Worm (Caenorhabditis elegans): ENCODE results near the gene T14G12.11.

Gene T14G12.11

DNA sequence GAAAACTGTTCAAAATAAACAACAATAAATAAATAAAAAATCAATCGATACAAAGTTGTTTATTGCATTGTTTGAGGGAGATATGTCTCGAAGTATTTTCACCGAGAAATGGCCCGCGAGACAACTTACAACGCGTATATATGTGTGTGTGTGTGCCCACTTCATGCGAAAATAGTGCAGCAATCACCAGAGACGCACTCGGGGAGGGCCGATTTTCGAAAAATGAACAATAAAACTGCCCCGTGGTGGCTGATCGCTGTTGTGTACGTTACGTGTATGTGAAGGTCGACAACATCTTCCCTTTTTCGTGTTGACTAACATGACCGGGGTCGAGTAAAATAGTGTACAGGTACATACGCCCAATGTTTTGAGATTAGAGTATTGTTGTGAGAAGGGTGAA is 26.1 kb upstream of the T14G12.11 start:
- TF ChIP-seq pros-1 (tag; optimal IDR thresholded peaks at IDR 0.05): no peak
- peak; percentile 13 for TF ChIP-seq dve-1 (tag; optimal IDR thresholded peaks at IDR 0.05)
- TF ChIP-seq tbx-2 (tag; optimal IDR thresholded peaks at IDR 0.05): peak; percentile 16
- TF ChIP-seq ceh-18 (tag; optimal IDR thresholded peaks at IDR 0.05): peak; percentile 48

ce11 chrX:3787431-3788076 is 25.2 kb upstream of the T14G12.11 start, which contains the start of gene pmpl-1:
Gene pmpl-1 (plus strand): TSS chrX:3788026.
- TF ChIP-seq ceh-9 (tag; optimal IDR thresholded peaks at IDR 0.05) (no peak), C08G9.2 (tag; optimal IDR thresholded peaks at IDR 0.05) (no peak), tbx-2 (tag; optimal IDR thresholded peaks at IDR 0.05) (peak; percentile 52), sdc-2 (tag; optimal IDR thresholded peaks at IDR 0.05) (peak; percentile 21), elt-4 (tag; optimal IDR thresholded peaks at IDR 0.05) (no peak), hlh-30 (tag; optimal IDR thresholded peaks at IDR 0.05; ENCODE audit: insufficient read depth) (peak; percentile 70), ceh-45 (GFP tag; IDR thresholded peaks at IDR 0.05) (no peak), unc-55 (GFP tag; optimal IDR thresholded peaks at IDR 0.05) (peak; percentile 58), unc-42 (tag; optimal IDR thresholded peaks at IDR 0.05) (peak; percentile 9), elt-2 (tag; optimal IDR thresholded peaks at IDR 0.05) (no peak), ceh-18 (tag; optimal IDR thresholded peaks at IDR 0.05) (peak; percentile 35)

DNA sequence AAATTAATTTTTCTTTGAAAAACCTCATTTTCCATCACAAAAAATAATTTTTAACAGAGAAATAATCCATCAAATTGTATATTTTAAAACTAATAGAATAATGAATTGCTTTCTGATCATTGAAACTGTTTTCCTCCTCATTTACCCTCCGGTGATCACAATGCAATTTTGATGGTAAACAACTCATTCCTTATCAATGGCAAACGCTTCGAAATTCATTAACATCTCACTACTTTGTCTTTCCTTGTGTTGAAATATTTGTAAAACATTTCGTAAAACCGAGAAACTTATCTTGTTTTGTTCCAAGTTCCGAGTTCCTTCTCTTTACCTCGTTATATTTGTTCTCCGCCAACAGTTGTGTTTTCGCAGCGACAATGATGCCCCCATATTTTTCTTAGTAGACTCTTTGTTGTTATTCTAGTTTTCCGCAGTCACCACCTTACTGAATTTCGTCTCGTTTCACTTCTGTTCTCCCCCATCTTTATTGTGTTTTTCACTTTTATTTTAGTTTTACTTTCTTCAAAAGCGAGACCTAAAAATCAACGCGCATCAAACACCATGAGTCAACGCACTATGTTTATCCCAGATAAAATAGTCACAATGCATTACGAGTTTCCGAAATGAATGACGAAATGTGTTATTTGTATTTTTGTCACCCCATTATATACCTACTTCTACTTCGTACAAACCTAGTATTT is 22.9 kb upstream of the T14G12.11 start:
- no peak for TF ChIP-seq dmd-4 (tag; optimal IDR thresholded peaks at IDR 0.05; ENCODE audit: borderline replicate concordance)
- no peak for TF ChIP-seq sox-2 (GFP tag; IDR thresholded peaks at IDR 0.05)
- no peak for TF ChIP-seq pha-4 (tag; optimal IDR thresholded peaks at IDR 0.05)
- TF ChIP-seq ceh-24 (tag; optimal IDR thresholded peaks at IDR 0.05): no peak
- no peak for TF ChIP-seq K02D7.2 (tag; optimal IDR thresholded peaks at IDR 0.05)

- TF ChIP-seq C08G9.2 (tag; optimal IDR thresholded peaks at IDR 0.05): no peak
- TF ChIP-seq sdc-2 (tag; optimal IDR thresholded peaks at IDR 0.05): no peak
- no peak for TF ChIP-seq ceh-24 (tag; optimal IDR thresholded peaks at IDR 0.05)
- TF ChIP-seq sox-2 (GFP tag; IDR thresholded peaks at IDR 0.05): no peak
- TF ChIP-seq ama-1 (optimal IDR thresholded peaks at IDR 0.05): no peak
- no peak for TF ChIP-seq madf-2 (tag; optimal IDR thresholded peaks at IDR 0.05)
- TF ChIP-seq ttx-3 (tag; optimal IDR thresholded peaks at IDR 0.05): no peak
- TF ChIP-seq pax-1 (tag; optimal IDR thresholded peaks at IDR 0.05): no peak
- TF ChIP-seq fax-1 (tag; optimal IDR thresholded peaks at IDR 0.05): no peak
- TF ChIP-seq ceh-48 (tag; optimal IDR thresholded peaks at IDR 0.05): no peak
- no peak for TF ChIP-seq elt-4 (tag; optimal IDR thresholded peaks at IDR 0.05)
- TF ChIP-seq hlh-15 (tag; optimal IDR thresholded peaks at IDR 0.05): no peak
- no peak for TF ChIP-seq K09A11.1 (tag; optimal IDR thresholded peaks at IDR 0.05; ENCODE audit: insufficient read depth)
- no peak for TF ChIP-seq ref-2 (tag; optimal IDR thresholded peaks at IDR 0.05)
- no peak for TF ChIP-seq fkh-6 (tag; optimal IDR thresholded peaks at IDR 0.05)
- no peak for TF ChIP-seq nfya-1 (tag; optimal IDR thresholded peaks at IDR 0.05)
Measured at ce11 chrX:3783659-3784058, 21.3 kb upstream of the T14G12.11 start.

DNA sequence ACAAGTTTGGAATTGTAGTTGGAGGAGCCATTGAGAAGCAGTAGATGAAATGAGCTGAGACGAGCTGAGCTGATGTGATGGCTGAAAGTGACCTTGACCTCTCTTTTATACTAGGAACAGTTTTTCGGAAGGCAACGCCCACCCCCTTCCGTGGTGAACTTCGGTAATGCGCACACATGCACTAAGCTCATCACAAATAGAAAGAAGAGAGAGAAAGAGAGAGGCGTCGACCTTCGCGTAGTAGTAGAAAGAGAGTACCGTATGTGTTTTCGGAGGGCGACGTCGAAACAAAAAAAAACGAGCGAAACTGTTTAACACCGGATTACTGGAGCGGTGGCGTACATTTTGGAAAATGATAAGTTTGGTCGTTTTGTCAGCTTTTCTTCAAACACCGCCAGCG is 18.7 kb upstream of the T14G12.11 start, which contains the start of gene marg-1:
Gene marg-1 (minus strand): TSS at position 101 of the 400 bp plus-strand sequence.
- no peak for TF ChIP-seq pros-1 (tag; optimal IDR thresholded peaks at IDR 0.05)
- TF ChIP-seq fkh-6 (tag; optimal IDR thresholded peaks at IDR 0.05): no peak
- no peak for TF ChIP-seq ama-1 (optimal IDR thresholded peaks at IDR 0.05)
- TF ChIP-seq hlh-30 (tag; optimal IDR thresholded peaks at IDR 0.05; ENCODE audit: insufficient read depth): no peak
- no peak for TF ChIP-seq pat-9 (tag; optimal IDR thresholded peaks at IDR 0.05)
- TF ChIP-seq ceh-48 (tag; optimal IDR thresholded peaks at IDR 0.05): no peak
- TF ChIP-seq unc-42 (tag; optimal IDR thresholded peaks at IDR 0.05): no peak
- no peak for TF ChIP-seq ceh-22 (tag; optimal IDR thresholded peaks at IDR 0.05)
- TF ChIP-seq nhr-11 (tag; optimal IDR thresholded peaks at IDR 0.05): no peak
- TF ChIP-seq nfya-1 (tag; optimal IDR thresholded peaks at IDR 0.05): no peak
- no peak for TF ChIP-seq zip-5 (tag; optimal IDR thresholded peaks at IDR 0.05)
- TF ChIP-seq ceh-9 (tag; optimal IDR thresholded peaks at IDR 0.05): no peak
- no peak for TF ChIP-seq rnt-1 (tag; optimal IDR thresholded peaks at IDR 0.05)
- no peak for TF ChIP-seq sox-4 (tag; optimal IDR thresholded peaks at IDR 0.05)
- no peak for TF ChIP-seq odd-2 (tag; optimal IDR thresholded peaks at IDR 0.05)
- TF ChIP-seq ceh-30 (tag; optimal IDR thresholded peaks at IDR 0.05): no peak
- no peak for TF ChIP-seq tbx-2 (tag; optimal IDR thresholded peaks at IDR 0.05)
- no peak for TF ChIP-seq dmd-4 (tag; optimal IDR thresholded peaks at IDR 0.05; ENCODE audit: borderline replicate concordance)

All from whole organism, late embryonic.